Worm (Caenorhabditis elegans): Measurements from ENCODE around the gene mec-15.

DNA sequence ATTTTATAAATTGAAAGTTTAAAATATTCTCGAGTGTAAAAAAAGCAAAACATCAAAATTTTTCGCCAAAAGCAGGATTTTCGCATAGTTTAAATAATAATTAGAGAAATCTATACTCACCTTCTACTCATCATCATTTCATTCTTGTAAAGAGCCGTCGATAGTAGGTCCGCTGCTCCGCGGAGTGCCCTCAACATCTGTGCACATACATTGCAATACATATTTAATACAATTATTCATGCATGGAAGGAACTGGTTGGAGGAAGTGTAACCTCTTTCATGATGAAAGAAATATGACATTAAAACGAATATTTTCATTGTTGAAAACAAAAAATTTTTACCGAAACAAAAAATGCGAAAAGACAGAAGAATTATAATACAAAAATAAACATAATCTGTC, 2.8 kb upstream of the mec-15 start, which contains the start of gene mrps-14:
- TF ChIP-seq C38D4.7 (GFP tag; optimal IDR thresholded peaks at IDR 0.05) = no peak
- no peak for TF ChIP-seq ceh-19 (GFP tag; optimal IDR thresholded peaks at IDR 0.05)
- no peak for TF ChIP-seq npax-4 (tag; optimal IDR thresholded peaks at IDR 0.05)
- TF ChIP-seq pat-9 (tag; optimal IDR thresholded peaks at IDR 0.05) = no peak
- TF ChIP-seq tbx-2 (tag; optimal IDR thresholded peaks at IDR 0.05) = no peak

Measured in whole organism, late embryonic.